Worm (Caenorhabditis elegans) whole organism, late embryonic: ENCODE measurements around the gene F59B2.3.
A peak's percentile ranks its signal among the peaks of the same experiment; 100 is the strongest.

Experiments
- C08G9.2 ChIP-seq: sonication (generic microtip); optimal IDR thresholded peaks from 2 replicates; lab custom pipeline; 2016; ENCODE audit warnings: mild to moderate bottlenecking, missing genetic modification characterization, moderate library complexity, missing compliant biosample characterization
- C38D4.7 ChIP-seq: fragments of 200-800 bp; sonication (Bioruptor generic); optimal IDR thresholded peaks from 2 replicates; lab custom pipeline; 2018; ENCODE audit warnings: mild to moderate bottlenecking, missing genetic modification characterization, moderate library complexity, missing compliant biosample characterization
- F13H6.1 ChIP-seq: sonication (generic microtip); optimal IDR thresholded peaks from 2 replicates; lab custom pipeline; 2016; ENCODE audit warnings: missing genetic modification characterization, missing compliant biosample characterization
- K02D7.2 ChIP-seq: sonication (generic microtip); optimal IDR thresholded peaks from 2 replicates; lab custom pipeline; 2017; ENCODE audit warnings: mild to moderate bottlenecking, missing genetic modification characterization, missing compliant biosample characterization
- K09A11.1 ChIP-seq: sonication (generic microtip); optimal IDR thresholded peaks from 2 replicates; lab custom pipeline; 2017; ENCODE audit warnings: antibody characterized with exemption, mild to moderate bottlenecking, missing genetic modification characterization, missing compliant biosample characterization; ENCODE audit not compliant: insufficient read depth
- Y22D7AL.16 ChIP-seq: sonication (generic microtip); optimal IDR thresholded peaks from 2 replicates; lab custom pipeline; 2016; ENCODE audit warnings: missing genetic modification characterization, missing compliant biosample characterization
- ceh-14 ChIP-seq: sonication (generic microtip); optimal IDR thresholded peaks from 2 replicates; lab custom pipeline; 2016; ENCODE audit warnings: missing genotype, missing genetic modification characterization, missing compliant biosample characterization
- ceh-18 ChIP-seq: sonication (generic microtip); optimal IDR thresholded peaks from 2 replicates; lab custom pipeline; 2016; ENCODE audit warnings: missing genetic modification characterization, missing compliant biosample characterization
- ceh-19 ChIP-seq: fragments of 200-800 bp; sonication (Bioruptor generic); optimal IDR thresholded peaks from 2 replicates; lab custom pipeline; 2018; ENCODE audit warnings: mild to moderate bottlenecking, missing genetic modification characterization, missing compliant biosample characterization
- ceh-2 ChIP-seq: sonication (generic microtip); optimal IDR thresholded peaks from 2 replicates; lab custom pipeline; 2016; ENCODE audit warnings: missing genotype, missing genetic modification characterization, missing compliant biosample characterization
- ceh-30 ChIP-seq: fragments of 150-350 bp; optimal IDR thresholded peaks from 2 replicates; lab custom pipeline; 2014; ENCODE audit warnings: missing biosample characterization, missing genetic modification characterization
- ceh-31 ChIP-seq: sonication (generic microtip); optimal IDR thresholded peaks from 2 replicates; lab custom pipeline; 2016; ENCODE audit warnings: missing genetic modification characterization, missing compliant biosample characterization
- ceh-34 ChIP-seq: sonication (generic microtip); optimal IDR thresholded peaks from 2 replicates; lab custom pipeline; 2016; ENCODE audit warnings: mild to moderate bottlenecking, missing genetic modification characterization, missing compliant biosample characterization
- ceh-45 ChIP-seq: fragments of 200-800 bp; sonication (Bioruptor generic); IDR thresholded peaks from 2 replicates; pipeline ENCODE4 v1.3.6; 2022; ENCODE audit warnings: missing genetic modification reagents, missing genetic modification characterization, missing compliant biosample characterization
- ceh-48 ChIP-seq: sonication (generic microtip); optimal IDR thresholded peaks from 2 replicates; lab custom pipeline; 2016; ENCODE audit warnings: missing genetic modification characterization, inconsistent platforms, missing compliant biosample characterization
- che-1 ChIP-seq: sonication (generic microtip); optimal IDR thresholded peaks from 2 replicates; lab custom pipeline; 2016; ENCODE audit warnings: mild to moderate bottlenecking, missing genetic modification characterization, missing compliant biosample characterization
- dmd-4 ChIP-seq: sonication (generic microtip); optimal IDR thresholded peaks from 2 replicates; lab custom pipeline; 2016; ENCODE audit warnings: borderline replicate concordance, missing genetic modification characterization, missing compliant biosample characterization
- elt-2 ChIP-seq: sonication (generic microtip); optimal IDR thresholded peaks from 2 replicates; lab custom pipeline; 2016; ENCODE audit warnings: missing genetic modification reagents, missing genetic modification characterization, missing compliant biosample characterization
- ets-4 ChIP-seq: sonication (generic microtip); optimal IDR thresholded peaks from 2 replicates; lab custom pipeline; 2016; ENCODE audit warnings: missing genetic modification characterization, missing compliant biosample characterization
- eyg-1 ChIP-seq: sonication (generic microtip); optimal IDR thresholded peaks from 2 replicates; lab custom pipeline; 2016; ENCODE audit warnings: missing genotype, missing genetic modification characterization, missing compliant biosample characterization
- gmeb-2 ChIP-seq: sonication (generic microtip); optimal IDR thresholded peaks from 2 replicates; lab custom pipeline; 2016; ENCODE audit warnings: missing genetic modification characterization, inconsistent platforms, missing compliant biosample characterization
- hlh-15 ChIP-seq: sonication (generic microtip); optimal IDR thresholded peaks from 2 replicates; lab custom pipeline; 2016; ENCODE audit warnings: missing genetic modification characterization, missing compliant biosample characterization
- hlh-30 ChIP-seq: sonication (generic microtip); optimal IDR thresholded peaks from 2 replicates; lab custom pipeline; 2017; ENCODE audit warnings: antibody characterized with exemption, missing genetic modification characterization, missing compliant biosample characterization; ENCODE audit not compliant: insufficient read depth
- hlh-6 ChIP-seq: sonication (generic microtip); optimal IDR thresholded peaks from 2 replicates; lab custom pipeline; 2016; ENCODE audit warnings: missing genotype, missing genetic modification characterization, missing compliant biosample characterization
- lin-11 ChIP-seq: fragments of 200-800 bp; sonication (Bioruptor generic); optimal IDR thresholded peaks from 2 replicates; lab custom pipeline; 2018; ENCODE audit warnings: mild to moderate bottlenecking, missing genetic modification characterization, missing compliant biosample characterization
- madf-2 ChIP-seq: sonication (generic microtip); optimal IDR thresholded peaks from 2 replicates; lab custom pipeline; 2017; ENCODE audit warnings: missing genetic modification characterization, missing compliant biosample characterization
- mec-3 ChIP-seq: sonication (generic microtip); optimal IDR thresholded peaks from 2 replicates; lab custom pipeline; 2016; ENCODE audit warnings: borderline replicate concordance, missing genetic modification characterization, missing compliant biosample characterization
- nfya-1 ChIP-seq: sonication (generic microtip); optimal IDR thresholded peaks from 2 replicates; lab custom pipeline; 2017; ENCODE audit warnings: missing genetic modification characterization, mild to moderate bottlenecking, missing compliant biosample characterization, antibody characterized with exemption, moderate library complexity
- nhr-232 ChIP-seq: sonication (generic microtip); optimal IDR thresholded peaks from 2 replicates; lab custom pipeline; 2016; ENCODE audit warnings: missing genetic modification characterization, missing compliant biosample characterization
- npax-4 ChIP-seq: sonication (generic microtip); optimal IDR thresholded peaks from 2 replicates; lab custom pipeline; 2016; ENCODE audit warnings: missing genetic modification characterization, missing compliant biosample characterization
- odd-2 ChIP-seq: sonication (generic microtip); optimal IDR thresholded peaks from 2 replicates; lab custom pipeline; 2017; ENCODE audit warnings: antibody characterized with exemption, mild to moderate bottlenecking, missing genetic modification characterization, missing compliant biosample characterization
- pat-9 ChIP-seq: fragments of 200-800 bp; sonication (Bioruptor generic); optimal IDR thresholded peaks from 2 replicates; lab custom pipeline; 2018; ENCODE audit warnings: mild to moderate bottlenecking, missing genetic modification characterization, moderate library complexity, missing compliant biosample characterization
- pha-4 ChIP-seq: fragments of 150-350 bp; optimal IDR thresholded peaks from 2 replicates; lab custom pipeline; 2018; ENCODE audit warnings: missing biosample characterization, missing genetic modification reagents, missing genetic modification characterization
- pqm-1 ChIP-seq: sonication (generic microtip); optimal IDR thresholded peaks from 2 replicates; lab custom pipeline; 2016; ENCODE audit warnings: missing genetic modification characterization, missing compliant biosample characterization
- ref-2 ChIP-seq: sonication (generic microtip); optimal IDR thresholded peaks from 2 replicates; lab custom pipeline; 2016; ENCODE audit warnings: missing genetic modification characterization, missing compliant biosample characterization
- sox-2 ChIP-seq: fragments of 200-800 bp; sonication (Bioruptor generic); IDR thresholded peaks from 2 replicates; pipeline ENCODE4 v1.3.6; 2022; ENCODE audit warnings: missing genetic modification reagents, missing genetic modification characterization, missing compliant biosample characterization
- sox-4 ChIP-seq: sonication (generic microtip); optimal IDR thresholded peaks from 2 replicates; lab custom pipeline; 2017; ENCODE audit warnings: mild to moderate bottlenecking, missing genetic modification characterization, inconsistent platforms, missing compliant biosample characterization
- syd-9 ChIP-seq: sonication (generic microtip); optimal IDR thresholded peaks from 2 replicates; lab custom pipeline; 2016; ENCODE audit warnings: mild to moderate bottlenecking, missing genetic modification characterization, moderate library complexity, missing compliant biosample characterization
- tbx-2 ChIP-seq: sonication (generic microtip); optimal IDR thresholded peaks from 2 replicates; lab custom pipeline; 2016; ENCODE audit warnings: missing genetic modification characterization, missing compliant biosample characterization
- tbx-7 ChIP-seq: sonication (generic microtip); optimal IDR thresholded peaks from 2 replicates; lab custom pipeline; 2016; ENCODE audit warnings: missing genotype, missing genetic modification characterization, missing compliant biosample characterization
- unc-3 ChIP-seq, 2 experiments: fragments of 200-800 bp in 1 of 2; sonication (Bioruptor generic) in 1 of 2; sonication (generic microtip) in 1 of 2; conservative IDR thresholded peaks in 1 of 2; optimal IDR thresholded peaks in 1 of 2; 2 replicates each; pipeline versions ENCODE4 v1.3.6 to Lab custom; 2016 to 2022; ENCODE audit warnings: missing compliant biosample characterization in 2 of 2, missing genetic modification characterization in 2 of 2, missing genetic modification reagents in 1 of 2
- unc-42 ChIP-seq: sonication (generic microtip); optimal IDR thresholded peaks from 2 replicates; lab custom pipeline; 2016; ENCODE audit warnings: missing genotype, missing genetic modification characterization, missing compliant biosample characterization
- zip-5 ChIP-seq: sonication (generic microtip); optimal IDR thresholded peaks from 2 replicates; lab custom pipeline; 2016; ENCODE audit warnings: missing genetic modification characterization, missing compliant biosample characterization
- ztf-16 ChIP-seq: sonication (generic microtip); optimal IDR thresholded peaks from 2 replicates; lab custom pipeline; 2017; ENCODE audit warnings: missing genetic modification characterization, missing compliant biosample characterization

Gene F59B2.3

DNA sequence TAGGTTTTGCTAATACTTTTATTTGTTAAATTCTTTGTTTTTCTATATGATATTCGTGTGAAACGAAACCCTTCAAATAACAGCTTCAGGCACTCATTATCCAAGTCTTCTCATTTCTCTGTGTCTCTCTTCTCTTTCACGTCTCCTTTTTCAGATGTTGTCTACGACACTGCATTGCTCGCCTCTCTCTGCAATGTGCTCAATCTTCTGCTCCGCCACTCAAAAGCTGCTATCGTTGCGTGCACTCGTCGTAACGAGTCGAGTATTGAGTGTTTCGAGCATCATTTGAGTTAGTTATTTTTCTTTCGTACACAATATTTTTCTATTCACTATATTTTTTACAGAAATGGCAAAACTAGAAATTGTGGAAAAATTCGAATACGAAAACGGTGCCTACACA lies 26.4 kb downstream of the F59B2.3 start:
- no peak for TF ChIP-seq elt-2 (tag; lab: Kevin White, UChicago)
- no peak for TF ChIP-seq madf-2 (tag; lab: Kevin White, UChicago)
- no peak for TF ChIP-seq unc-3 (GFP tag; conservative IDR thresholded peaks at IDR 0.05; lab: Robert Waterston, UW)
- no peak for TF ChIP-seq unc-3 (tag; optimal IDR thresholded peaks at IDR 0.05; lab: Kevin White, UChicago)
- no peak for TF ChIP-seq hlh-6 (tag; lab: Kevin White, UChicago)
- no peak for TF ChIP-seq ceh-2 (tag; lab: Kevin White, UChicago)
- TF ChIP-seq tbx-7 (tag; lab: Kevin White, UChicago), result no peak
- no peak for TF ChIP-seq K02D7.2 (tag; lab: Kevin White, UChicago)
- TF ChIP-seq npax-4 (tag; lab: Kevin White, UChicago), result no peak
- TF ChIP-seq ztf-16, result no peak

- TF ChIP-seq tbx-7 (tag; lab: Kevin White, UChicago) (peak; percentile 20), tbx-2 (tag; lab: Kevin White, UChicago) (peak; percentile 54), pat-9 (tag; lab: Kevin White, UChicago) (peak; percentile 26), eyg-1 (tag; lab: Kevin White, UChicago) (no peak), ceh-2 (tag; lab: Kevin White, UChicago) (peak; percentile 36), syd-9 (tag; lab: Kevin White, UChicago) (peak; percentile 61), ceh-19 (GFP tag; lab: Kevin White, UChicago) (peak; percentile 14), Y22D7AL.16 (tag; lab: Kevin White, UChicago) (no peak), hlh-30 (tag; lab: Kevin White, UChicago) (no peak), sox-2 (GFP tag; lab: Robert Waterston, UW) (no peak), K09A11.1 (tag; lab: Kevin White, UChicago) (no peak), nhr-232 (tag; lab: Kevin White, UChicago) (peak; percentile 20), ref-2 (tag; lab: Kevin White, UChicago) (no peak), ets-4 (tag; lab: Kevin White, UChicago) (peak; percentile 29), odd-2 (no peak), ceh-45 (GFP tag; lab: Robert Waterston, UW) (no peak), C08G9.2 (tag; lab: Kevin White, UChicago) (no peak), pqm-1 (no peak), ceh-48 (no peak), C38D4.7 (GFP tag; lab: Kevin White, UChicago) (peak; percentile 3), ceh-34 (tag; lab: Kevin White, UChicago) (peak; percentile 45), ceh-31 (tag; lab: Kevin White, UChicago) (peak; percentile 46), sox-4 (tag; lab: Kevin White, UChicago) (peak; percentile 31), hlh-15 (tag; lab: Kevin White, UChicago) (peak; percentile 57), unc-3 (GFP tag; conservative IDR thresholded peaks at IDR 0.05; lab: Robert Waterston, UW) (no peak), unc-3 (tag; optimal IDR thresholded peaks at IDR 0.05; lab: Kevin White, UChicago) (peak; percentile 3), zip-5 (tag; lab: Kevin White, UChicago) (no peak), nfya-1 (tag; lab: Kevin White, UChicago) (peak; percentile 58), F13H6.1 (peak; percentile 35), lin-11 (tag; lab: Kevin White, UChicago) (peak; percentile 49), gmeb-2 (tag; lab: Kevin White, UChicago) (peak; percentile 42), ceh-18 (tag; lab: Kevin White, UChicago) (peak; percentile 19), mec-3 (tag; lab: Kevin White, UChicago) (no peak), che-1 (tag; lab: Kevin White, UChicago) (peak; percentile 34), ceh-30 (tag; lab: Kevin White, UChicago) (peak; percentile 37), madf-2 (tag; lab: Kevin White, UChicago) (peak; percentile 48), ceh-14 (tag; lab: Kevin White, UChicago) (peak; percentile 58), dmd-4 (tag; lab: Kevin White, UChicago) (no peak), pha-4 (tag; lab: Kevin White, UChicago) (no peak), unc-42 (peak; percentile 35)
Observed at ce11 chrIII:8971255-8972020, 28.1 kb downstream of the F59B2.3 start, which contains the start of the genes eif-3.D and R08D7.4. eif-3.D (minus strand) TSS chrIII:8971578. R08D7.4 (plus strand) TSS chrIII:8971892.
